Worm (Caenorhabditis elegans): ENCODE results near the gene K04C1.5.

DNA sequence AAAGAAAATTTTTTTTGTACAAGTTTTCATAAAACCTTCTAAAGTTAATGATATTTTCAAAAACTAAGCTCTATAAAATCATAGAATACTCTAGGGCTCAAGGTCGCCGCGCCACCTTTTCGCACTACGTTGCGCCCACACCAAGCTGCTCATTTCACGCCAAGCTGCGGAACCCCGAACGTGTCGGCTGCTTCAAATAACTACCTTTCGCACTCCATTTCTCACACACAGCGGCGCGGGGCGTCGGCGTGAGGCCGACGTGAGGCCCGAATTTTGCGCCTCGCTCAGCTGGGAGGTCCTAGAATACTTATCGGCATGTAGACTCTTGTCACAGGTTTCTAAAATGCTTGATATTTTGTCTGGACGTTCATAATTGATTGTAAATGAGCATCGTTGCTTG lies 15.9 kb upstream of the K04C1.5 start:
- TF ChIP-seq him-1 (tag; optimal IDR thresholded peaks at IDR 0.05): no peak
- no peak for TF ChIP-seq dao-5 (tag; optimal IDR thresholded peaks at IDR 0.05)

Data from whole organism, L4/young adult.